Fruit fly (Drosophila melanogaster) whole organism, embryonic: ENCODE results near the gene CG2685.

ENCODE experiments used
- Antp ChIP-seq: fragments of 200-800 bp; sonication (Bioruptor generic); optimal IDR thresholded peaks from 3 replicates; lab custom pipeline; 2016; ENCODE audit warnings: missing biosample characterization, missing genetic modification characterization
- C15 ChIP-seq: fragments of 200-800 bp; sonication (Bioruptor generic); IDR thresholded peaks from 3 replicates; pipeline ENCODE4 v1.3.6; 2022; ENCODE audit warnings: missing biosample characterization, missing genetic modification characterization
- CG10147 ChIP-seq: fragments of 200-800 bp; sonication (Bioruptor generic); optimal IDR thresholded peaks from 2 replicates; lab custom pipeline; 2019; ENCODE audit warnings: missing biosample characterization, mild to moderate bottlenecking, missing genetic modification characterization, moderate library complexity
- CG10274 ChIP-seq: fragments of 200-800 bp; sonication (Bioruptor generic); optimal IDR thresholded peaks from 3 replicates; lab custom pipeline; 2017; ENCODE audit warnings: missing biosample characterization, mild to moderate bottlenecking, missing genetic modification characterization
- CG11695 ChIP-seq: fragments of 200-800 bp; sonication (Bioruptor generic); IDR thresholded peaks from 3 replicates; pipeline ENCODE4 v1.3.6; 2022; ENCODE audit warnings: missing biosample characterization, missing genetic modification characterization
- CG13287 ChIP-seq: fragments of 200-800 bp; sonication (Bioruptor generic); IDR thresholded peaks from 2 replicates; pipeline ENCODE4 v1.3.6; 2022; ENCODE audit warnings: missing biosample characterization, missing genetic modification characterization; ENCODE audit not compliant: partially characterized antibody
- CG13296 ChIP-seq: fragments of 200-800 bp; sonication (Bioruptor generic); optimal IDR thresholded peaks from 3 replicates; lab custom pipeline; 2018; ENCODE audit warnings: missing biosample characterization, mild to moderate bottlenecking, missing genetic modification characterization
- CG14050 ChIP-seq: fragments of 200-800 bp; sonication (Bioruptor generic); IDR thresholded peaks from 3 replicates; pipeline ENCODE4 v1.3.6; 2022; ENCODE audit warnings: missing biosample characterization, missing genetic modification characterization
- CG15696 ChIP-seq: fragments of 200-800 bp; sonication (Bioruptor generic); optimal IDR thresholded peaks from 2 replicates; lab custom pipeline; 2019; ENCODE audit warnings: missing biosample characterization, mild to moderate bottlenecking, missing genetic modification characterization, moderate library complexity
- CG1792 ChIP-seq: fragments of 200-800 bp; sonication (Bioruptor generic); optimal IDR thresholded peaks from 2 replicates; lab custom pipeline; 2016; ENCODE audit warnings: missing biosample characterization, missing genetic modification characterization
- CG1832 ChIP-seq: fragments of 200-800 bp; sonication (Bioruptor generic); optimal IDR thresholded peaks from 2 replicates; lab custom pipeline; 2017; ENCODE audit warnings: missing biosample characterization, mild to moderate bottlenecking, missing genetic modification characterization, inconsistent platforms
- CG18476 ChIP-seq: fragments of 200-800 bp; sonication (Bioruptor generic); optimal IDR thresholded peaks from 2 replicates; lab custom pipeline; 2016; ENCODE audit warnings: missing biosample characterization, mild to moderate bottlenecking, missing genetic modification characterization
- CG4282 ChIP-seq: fragments of 200-800 bp; sonication (Bioruptor generic); optimal IDR thresholded peaks from 2 replicates; lab custom pipeline; 2016; ENCODE audit warnings: missing biosample characterization, missing genetic modification characterization
- CG4820 ChIP-seq: fragments of 200-800 bp; sonication (Bioruptor generic); optimal IDR thresholded peaks from 3 replicates; lab custom pipeline; 2016; ENCODE audit warnings: missing biosample characterization, missing genetic modification characterization
- CG6765 ChIP-seq: fragments of 200-800 bp; sonication (Bioruptor generic); optimal IDR thresholded peaks from 3 replicates; lab custom pipeline; 2017; ENCODE audit warnings: missing biosample characterization, mild to moderate bottlenecking, missing genetic modification characterization
- CG9727 ChIP-seq: fragments of 200-800 bp; sonication (Bioruptor generic); optimal IDR thresholded peaks from 3 replicates; lab custom pipeline; 2017; ENCODE audit warnings: missing biosample characterization, mild to moderate bottlenecking, missing genetic modification characterization
- Dbx ChIP-seq: fragments of 200-800 bp; sonication (Bioruptor generic); IDR thresholded peaks from 3 replicates; pipeline ENCODE4 v1.3.6; 2022; ENCODE audit warnings: missing biosample characterization, missing genetic modification characterization
- Doc3 ChIP-seq: fragments of 200-800 bp; sonication (Bioruptor generic); IDR thresholded peaks from 3 replicates; pipeline ENCODE4 v1.3.6; 2022; ENCODE audit warnings: missing biosample characterization, missing genetic modification characterization; ENCODE audit not compliant: partially characterized antibody
- ERR ChIP-seq: fragments of 200-800 bp; sonication (Bioruptor generic); optimal IDR thresholded peaks from 2 replicates; lab custom pipeline; 2016; ENCODE audit warnings: missing biosample characterization, missing genetic modification characterization
- Eip74EF ChIP-seq, 2 experiments: fragments of 200-800 bp in 1 of 2; fragments of >200 bp in 1 of 2; sonication (Bioruptor generic) in 1 of 2; optimal IDR thresholded peaks; 2 replicates each; lab custom pipeline; 2017 to 2019; ENCODE audit warnings: missing biosample characterization in 2 of 2, missing genetic modification characterization in 2 of 2, mild to moderate bottlenecking in 1 of 2, moderate library complexity in 1 of 2
- MBD-R2 ChIP-seq: fragments of 200-800 bp; sonication (Bioruptor generic); IDR thresholded peaks from 2 replicates; pipeline ENCODE4 v1.3.6; 2022; ENCODE audit warnings: missing biosample characterization, missing genetic modification characterization
- NC2α ChIP-seq: fragments of 200-800 bp; sonication (Bioruptor generic); optimal IDR thresholded peaks from 2 replicates; lab custom pipeline; 2016; ENCODE audit warnings: missing biosample characterization, missing genetic modification characterization
- NK7.1 ChIP-seq: fragments of 200-800 bp; sonication (Bioruptor generic); optimal IDR thresholded peaks from 3 replicates; lab custom pipeline; 2016; ENCODE audit warnings: missing biosample characterization, missing genetic modification characterization
- Spps ChIP-seq: fragments of 200-800 bp; sonication (Bioruptor generic); optimal IDR thresholded peaks from 2 replicates; lab custom pipeline; 2018; ENCODE audit warnings: missing biosample characterization, mild to moderate bottlenecking, missing genetic modification characterization
- Sry-δ ChIP-seq: fragments of 200-800 bp; sonication (Bioruptor generic); optimal IDR thresholded peaks from 2 replicates; lab custom pipeline; 2016; ENCODE audit warnings: missing biosample characterization, missing genetic modification characterization
- Tbp ChIP-seq: fragments of >200 bp; optimal IDR thresholded peaks from 2 replicates; lab custom pipeline; 2018; ENCODE audit warnings: missing biosample characterization, missing genetic modification characterization
- YL-1 ChIP-seq: fragments of 200-800 bp; sonication (Bioruptor generic); optimal IDR thresholded peaks from 3 replicates; lab custom pipeline; 2017; ENCODE audit warnings: missing biosample characterization, mild to moderate bottlenecking, missing genetic modification characterization
- ato ChIP-seq: fragments of 200-800 bp; sonication (Bioruptor generic); IDR thresholded peaks from 2 replicates; pipeline ENCODE4 v1.3.6; 2022; ENCODE audit warnings: missing biosample characterization, missing genetic modification characterization; ENCODE audit not compliant: partially characterized antibody
- cg ChIP-seq: fragments of 200-800 bp; sonication (Bioruptor generic); optimal IDR thresholded peaks from 3 replicates; lab custom pipeline; 2019; ENCODE audit warnings: missing biosample characterization, mild to moderate bottlenecking, missing genetic modification characterization, moderate library complexity
- chn ChIP-seq: fragments of 200-800 bp; sonication (Bioruptor generic); optimal IDR thresholded peaks from 2 replicates; lab custom pipeline; 2016; ENCODE audit warnings: missing biosample characterization, missing genetic modification characterization
- cwo ChIP-seq: fragments of 200-800 bp; sonication (Bioruptor generic); optimal IDR thresholded peaks from 3 replicates; lab custom pipeline; 2017; ENCODE audit warnings: missing biosample characterization, missing genetic modification characterization, mild to moderate bottlenecking, moderate library complexity, missing genetic modification reagents
- da ChIP-seq: fragments of 200-800 bp; sonication (Bioruptor generic); optimal IDR thresholded peaks from 2 replicates; lab custom pipeline; 2016; ENCODE audit warnings: missing biosample characterization, missing genetic modification characterization
- eve ChIP-seq, 2 experiments: fragments of >200 bp; optimal IDR thresholded peaks; 2 replicates each; lab custom pipeline; 2017; ENCODE audit warnings: missing biosample characterization in 2 of 2, missing genetic modification characterization in 2 of 2
- fd64A ChIP-seq: fragments of 200-800 bp; sonication (Bioruptor generic); optimal IDR thresholded peaks from 3 replicates; lab custom pipeline; 2018; ENCODE audit warnings: missing biosample characterization, mild to moderate bottlenecking, missing genetic modification characterization
- hbn ChIP-seq: fragments of 200-800 bp; sonication (Bioruptor generic); IDR thresholded peaks from 2 replicates; pipeline ENCODE4 v1.3.6; 2022; ENCODE audit warnings: missing biosample characterization, missing genetic modification characterization; ENCODE audit not compliant: partially characterized antibody
- insv ChIP-seq, 2 experiments: fragments of 200-800 bp; sonication (Bioruptor generic); optimal IDR thresholded peaks; 3 replicates each; lab custom pipeline; 2016 to 2018; ENCODE audit warnings: missing biosample characterization in 2 of 2, missing genetic modification characterization in 2 of 2
- ken ChIP-seq: fragments of 200-800 bp; sonication (Bioruptor generic); IDR thresholded peaks from 3 replicates; pipeline ENCODE4 v1.3.6; 2022; ENCODE audit warnings: missing biosample characterization, missing genetic modification characterization
- klu ChIP-seq: fragments of 200-800 bp; sonication (Bioruptor generic); IDR thresholded peaks from 2 replicates; pipeline ENCODE4 v1.3.6; 2022; ENCODE audit warnings: missing biosample characterization, missing genetic modification characterization
- knrl ChIP-seq: fragments of 200-800 bp; sonication (Bioruptor generic); IDR thresholded peaks from 3 replicates; pipeline ENCODE4 v1.3.6; 2022; ENCODE audit warnings: missing biosample characterization, missing genetic modification characterization; ENCODE audit not compliant: partially characterized antibody
- lbe ChIP-seq: fragments of 200-800 bp; sonication (Bioruptor generic); optimal IDR thresholded peaks from 2 replicates; lab custom pipeline; 2016; ENCODE audit warnings: missing biosample characterization, mild to moderate bottlenecking, missing genetic modification characterization
- luna ChIP-seq: fragments of 200-800 bp; sonication (Bioruptor generic); optimal IDR thresholded peaks from 2 replicates; lab custom pipeline; 2016; ENCODE audit warnings: missing biosample characterization, missing genetic modification characterization
- mam ChIP-seq: fragments of 200-800 bp; sonication (Bioruptor generic); optimal IDR thresholded peaks from 3 replicates; lab custom pipeline; 2016; ENCODE audit warnings: missing biosample characterization, missing genetic modification characterization
- pb ChIP-seq: fragments of 200-800 bp; sonication (Bioruptor generic); optimal IDR thresholded peaks from 3 replicates; lab custom pipeline; 2016; ENCODE audit warnings: missing biosample characterization, missing genetic modification characterization
- prd ChIP-seq, 3 experiments: fragments of >200 bp in 2 of 3; fragments of 200-800 bp in 1 of 3; sonication (Bioruptor generic) in 1 of 3; optimal IDR thresholded peaks in 2 of 3; IDR thresholded peaks in 1 of 3; 2 replicates in 2 of 3; 3 replicates in 1 of 3; pipeline versions ENCODE4 v1.3.6 to Lab custom; 2017 to 2022; ENCODE audit warnings: missing biosample characterization in 1 of 3, missing genetic modification characterization in 1 of 3
- sd ChIP-seq: fragments of 200-800 bp; sonication (Bioruptor generic); optimal IDR thresholded peaks from 3 replicates; lab custom pipeline; 2018; ENCODE audit warnings: missing biosample characterization, mild to moderate bottlenecking, missing genetic modification characterization, moderate library complexity
- slbo ChIP-seq: fragments of 200-800 bp; sonication (Bioruptor generic); IDR thresholded peaks from 2 replicates; pipeline ENCODE4 v1.3.6; 2022; ENCODE audit warnings: missing biosample characterization, missing genetic modification characterization
- so ChIP-seq: fragments of 200-800 bp; sonication (Bioruptor generic); IDR thresholded peaks from 3 replicates; pipeline ENCODE4 v1.3.6; 2022; ENCODE audit warnings: missing biosample characterization, missing genetic modification characterization
- stwl ChIP-seq: fragments of 200-800 bp; sonication (Bioruptor generic); optimal IDR thresholded peaks from 3 replicates; lab custom pipeline; 2018; ENCODE audit warnings: missing biosample characterization, mild to moderate bottlenecking, missing genetic modification characterization, moderate library complexity
- yki ChIP-seq: fragments of >200 bp; optimal IDR thresholded peaks from 3 replicates; lab custom pipeline; 2018
- zfh1 ChIP-seq: fragments of 200-800 bp; sonication (Bioruptor generic); IDR thresholded peaks from 3 replicates; pipeline ENCODE4 v1.3.6; 2022; ENCODE audit warnings: missing biosample characterization, missing genetic modification characterization

CG2685 gene

dm6 chrX:2744042-2744441 is 30.3 kb upstream of the CG2685 start, which contains the start of gene Syx4 (continued):
- peak; percentile 60 for TF ChIP-seq da (GFP tag; lab: Kevin White, UChicago)
- TF ChIP-seq CG11695 (GFP tag; lab: Robert Waterston, UW): peak; percentile 94
- no peak for TF ChIP-seq hbn (GFP tag; lab: Robert Waterston, UW)
- TF ChIP-seq zfh1 (GFP tag; lab: Robert Waterston, UW): peak; percentile 88
- peak; percentile 34 for TF ChIP-seq Spps (tag; lab: Kevin White, UChicago)
- peak; percentile 86 for TF ChIP-seq CG9727 (GFP tag; lab: Kevin White, UChicago)
- TF ChIP-seq Tbp (GFP tag; lab: Kevin White, UChicago): no peak
- peak; percentile 86 for TF ChIP-seq CG18476 (GFP tag; lab: Kevin White, UChicago)
- TF ChIP-seq lbe: peak; percentile 90
- peak; percentile 67 for TF ChIP-seq NK7.1 (GFP tag; lab: Kevin White, UChicago)
- peak; percentile 85 for TF ChIP-seq CG4820 (GFP tag; lab: Kevin White, UChicago)
- TF ChIP-seq CG15696: peak; percentile 44
- peak; percentile 91 for TF ChIP-seq CG13296
- TF ChIP-seq eve (GFP tag; optimal IDR thresholded peaks at IDR 0.05; lab: Kevin White, UChicago): peak in 1 of 2 experiments; percentile 92
- TF ChIP-seq so: peak; percentile 92
- TF ChIP-seq insv (GFP tag; optimal IDR thresholded peaks at IDR 0.05; lab: Kevin White, UChicago): no peak
- TF ChIP-seq CG1832 (GFP tag; lab: Kevin White, UChicago): no peak
- TF ChIP-seq Sry-δ (GFP tag; lab: Kevin White, UChicago): peak; percentile 55
- TF ChIP-seq ERR (GFP tag; lab: Kevin White, UChicago): peak; percentile 81
- peak; percentile 79 for TF ChIP-seq sd (tag; lab: Kevin White, UChicago)
- TF ChIP-seq CG10147 (GFP tag; lab: Kevin White, UChicago): peak; percentile 88
- TF ChIP-seq chn (GFP tag; lab: Kevin White, UChicago): peak; percentile 73
- no peak for TF ChIP-seq knrl
- TF ChIP-seq slbo: peak; percentile 93
- TF ChIP-seq cg (GFP tag; lab: Kevin White, UChicago): no peak
- peak; percentile 77 for TF ChIP-seq CG1792
- TF ChIP-seq pb (GFP tag; lab: Kevin White, UChicago): peak; percentile 81
- peak; percentile 88 for TF ChIP-seq ken
- no peak for TF ChIP-seq yki (lab: Kevin White, UChicago)
- peak; percentile 72; the same call in 1 of the 2 replicates for TF ChIP-seq MBD-R2 (GFP tag; lab: Robert Waterston, UW)
- peak; percentile 70 for TF ChIP-seq CG4282 (GFP tag; lab: Kevin White, UChicago)
- TF ChIP-seq Antp: peak; percentile 90
- no peak for TF ChIP-seq Doc3 (GFP tag; lab: Robert Waterston, UW)
- peak; percentile 86 for TF ChIP-seq CG14050 (GFP tag; lab: Robert Waterston, UW)
- peak; percentile 89 for TF ChIP-seq Dbx
- TF ChIP-seq fd64A (GFP tag; lab: Kevin White, UChicago): peak; percentile 49
- TF ChIP-seq cwo (GFP tag; lab: Kevin White, UChicago): peak; percentile 90
- peak; percentile 50 for TF ChIP-seq NC2α
- peak; percentile 56; the same call in 1 of the 2 replicates for TF ChIP-seq klu (GFP tag; lab: Robert Waterston, UW)
- TF ChIP-seq CG6765 (GFP tag; lab: Kevin White, UChicago): peak; percentile 83
- TF ChIP-seq stwl (tag; lab: Kevin White, UChicago): no peak
- no peak for TF ChIP-seq prd (optimal IDR thresholded peaks at IDR 0.05; lab: Kevin White, UChicago)
- TF ChIP-seq prd (GFP tag; IDR thresholded peaks at IDR 0.05; lab: Robert Waterston, UW): peak; percentile 85
- peak; percentile 79; the same call in 2 of the 3 replicates for TF ChIP-seq C15 (GFP tag; lab: Robert Waterston, UW)
- TF ChIP-seq mam: peak; percentile 92
- TF ChIP-seq CG10274: peak; percentile 61
- peak in 1 of 2 experiments; percentile 85 for TF ChIP-seq Eip74EF (GFP tag; optimal IDR thresholded peaks at IDR 0.05; lab: Kevin White, UChicago)
- no peak for TF ChIP-seq ato (GFP tag; lab: Robert Waterston, UW)
- TF ChIP-seq luna (GFP tag; lab: Kevin White, UChicago): peak; percentile 84
- peak; percentile 12 for TF ChIP-seq YL-1 (GFP tag; lab: Kevin White, UChicago)
- no peak for TF ChIP-seq CG13287 (GFP tag; lab: Robert Waterston, UW)
